Worm (Caenorhabditis elegans): Measurements from ENCODE around the gene cutl-29.

The cutl-29 gene

DNA sequence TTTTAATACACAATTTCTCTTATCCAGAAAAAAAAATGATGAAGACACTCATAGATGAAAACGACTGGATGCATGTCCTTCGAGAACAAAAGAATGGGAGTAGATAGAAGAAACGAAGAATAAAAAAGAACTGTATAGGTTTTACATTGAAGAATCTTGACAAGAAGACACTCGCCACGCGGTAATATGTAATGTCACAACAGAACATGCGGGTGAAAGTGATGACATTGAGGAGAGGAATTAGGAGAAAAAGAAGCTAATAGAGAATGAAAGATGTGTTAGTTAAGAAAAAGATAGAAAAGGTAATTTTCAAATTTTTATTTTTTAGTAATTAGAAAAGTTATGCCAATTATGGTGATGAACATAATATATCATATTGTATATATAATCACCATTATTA is 15.4 kb downstream of the cutl-29 start:
- TF ChIP-seq nhr-6 (tag; optimal IDR thresholded peaks at IDR 0.05) (no peak), hmg-1.1 (GFP tag; IDR thresholded peaks at IDR 0.05) (no peak), lsy-2 (tag; optimal IDR thresholded peaks at IDR 0.05) (no peak), gei-8 (GFP tag; optimal IDR thresholded peaks at IDR 0.05) (no peak), F37D6.2 (tag; optimal IDR thresholded peaks at IDR 0.05) (no peak), Y48G9A.11 (GFP tag; IDR thresholded peaks at IDR 0.05) (no peak), aha-1 (tag) (no peak), nhr-77 (tag; optimal IDR thresholded peaks at IDR 0.05) (no peak), hlh-30 (tag; optimal IDR thresholded peaks at IDR 0.05; ENCODE audit: insufficient read depth) (peak; percentile 70), dve-1 (tag; optimal IDR thresholded peaks at IDR 0.05; ENCODE audit: insufficient read depth) (no peak), madf-9 (GFP tag; conservative IDR thresholded peaks at IDR 0.05) (no peak), ceh-44 (GFP tag; IDR thresholded peaks at IDR 0.05) (no peak), fkh-10 (GFP tag; optimal IDR thresholded peaks at IDR 0.05) (no peak), nhr-25 (tag; optimal IDR thresholded peaks at IDR 0.05; ENCODE audit: borderline replicate concordance, insufficient read depth) (peak; percentile 49), hif-1 (tag; optimal IDR thresholded peaks at IDR 0.05) (no peak), ceh-32 (tag; optimal IDR thresholded peaks at IDR 0.05; ENCODE audit: poor library complexity) (no peak), lin-13 (GFP tag; optimal IDR thresholded peaks at IDR 0.05) (no peak), nhr-48 (tag; optimal IDR thresholded peaks at IDR 0.05) (no peak), rbr-2 (tag; optimal IDR thresholded peaks at IDR 0.05) (no peak), lin-1 (GFP tag; IDR thresholded peaks at IDR 0.05) (no peak), aly-2 (tag; optimal IDR thresholded peaks at IDR 0.05) (no peak), ceh-28 (tag; optimal IDR thresholded peaks at IDR 0.05) (no peak), mdl-1 (tag; optimal IDR thresholded peaks at IDR 0.05) (peak in 1 of 2 experiments; percentile 31), madf-5 (GFP tag; IDR thresholded peaks at IDR 0.05) (no peak), daf-12 (tag; optimal IDR thresholded peaks at IDR 0.05) (no peak), php-3 (GFP tag; IDR thresholded peaks at IDR 0.05) (no peak), mxl-2 (GFP tag; conservative IDR thresholded peaks at IDR 0.05) (no peak), mxl-3 (GFP tag; optimal IDR thresholded peaks at IDR 0.05) (peak; percentile 48), tra-1 (GFP tag; IDR thresholded peaks at IDR 0.05) (no peak), zip-11 (GFP tag; IDR thresholded peaks at IDR 0.05) (no peak), unc-130 (GFP tag; optimal IDR thresholded peaks at IDR 0.05) (no peak), skn-1 (tag; optimal IDR thresholded peaks at IDR 0.05) (no peak), nhr-28 (tag; optimal IDR thresholded peaks at IDR 0.05) (peak; percentile 22), sdz-12 (GFP tag; optimal IDR thresholded peaks at IDR 0.05) (no peak)

DNA sequence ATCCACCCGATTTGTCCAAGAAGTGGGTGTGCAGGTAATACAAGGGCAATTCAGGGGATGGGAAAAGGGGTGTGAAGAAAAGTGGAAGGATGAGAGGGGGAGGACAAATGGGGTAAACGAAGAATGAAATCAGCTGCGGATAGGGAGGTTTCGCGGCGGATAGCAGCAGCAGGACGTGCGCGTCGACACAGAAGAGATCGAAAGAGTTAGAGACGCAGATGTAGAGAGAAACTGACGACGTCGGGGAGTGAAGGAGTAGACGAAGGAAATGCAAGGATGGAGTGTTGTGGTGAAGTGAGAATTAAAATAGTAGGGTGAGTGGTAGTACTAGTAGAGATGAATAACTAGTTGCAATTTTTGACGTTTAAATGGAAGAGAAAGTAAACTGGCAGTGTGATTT is 18.5 kb downstream of the cutl-29 start, which contains the start of gene M60.6:
Gene M60.6, minus strand, starts transcription at position 166 of the 400 bp plus-strand sequence.
- TF ChIP-seq mxl-3 (GFP tag; optimal IDR thresholded peaks at IDR 0.05) (peak; percentile 34), mep-1 (tag; optimal IDR thresholded peaks at IDR 0.05) (peak; percentile 10), mes-2 (tag; optimal IDR thresholded peaks at IDR 0.05; ENCODE audit: poor library complexity, severe bottlenecking) (peak; percentile 9), daf-8 (GFP tag; IDR thresholded peaks at IDR 0.05) (no peak), lsy-2 (tag; optimal IDR thresholded peaks at IDR 0.05) (peak in 1 of 2 experiments; percentile 20), dmd-9 (GFP tag; IDR thresholded peaks at IDR 0.05) (no peak), rbr-2 (tag; optimal IDR thresholded peaks at IDR 0.05) (peak; percentile 33), Y75B8A.6 (GFP tag; IDR thresholded peaks at IDR 0.05) (no peak), dpl-1 (GFP tag; optimal IDR thresholded peaks at IDR 0.05) (no peak), hlh-11 (tag; optimal IDR thresholded peaks at IDR 0.05) (peak; percentile 33), fkh-10 (GFP tag; optimal IDR thresholded peaks at IDR 0.05) (peak; percentile 6), nhr-28 (tag; optimal IDR thresholded peaks at IDR 0.05) (peak; percentile 7), F37D6.2 (tag; optimal IDR thresholded peaks at IDR 0.05) (no peak), hmg-1.1 (GFP tag; IDR thresholded peaks at IDR 0.05) (peak; percentile 56), F49E8.2 (tag; optimal IDR thresholded peaks at IDR 0.05; ENCODE audit: borderline replicate concordance) (no peak), egl-43 (GFP tag; IDR thresholded peaks at IDR 0.05) (no peak), ces-1 (GFP tag; optimal IDR thresholded peaks at IDR 0.05) (no peak), spr-3 (GFP tag; optimal IDR thresholded peaks at IDR 0.05) (no peak), unc-39 (tag; optimal IDR thresholded peaks at IDR 0.05) (no peak), ctbp-1 (GFP tag; IDR thresholded peaks at IDR 0.05) (peak; percentile 58; the same call in 1 of the 2 replicates), zfp-3 (GFP tag; conservative IDR thresholded peaks at IDR 0.05) (no peak), ZK337.2 (GFP tag; IDR thresholded peaks at IDR 0.05) (no peak)
